Fruit fly (Drosophila melanogaster) whole organism, adult: ENCODE results near the gene CG31715.

Source experiments
- CG11617 ChIP-seq: fragments of 200-800 bp; sonication (Bioruptor generic); optimal IDR thresholded peaks from 2 replicates; lab custom pipeline; 2017; ENCODE audit warnings: mild to moderate bottlenecking, missing biosample characterization, missing genetic modification reagents, missing genetic modification characterization
- CG12768 ChIP-seq: fragments of 200-800 bp; sonication (Bioruptor generic); optimal IDR thresholded peaks from 2 replicates; lab custom pipeline; 2017; ENCODE audit warnings: missing biosample characterization, missing genetic modification characterization, mild to moderate bottlenecking, moderate library complexity, missing genetic modification reagents
- CG14711 ChIP-seq: fragments of 200-800 bp; sonication (Bioruptor generic); optimal IDR thresholded peaks from 2 replicates; lab custom pipeline; 2018; ENCODE audit warnings: missing biosample characterization, mild to moderate bottlenecking, missing genetic modification characterization, moderate library complexity
- CG1620 ChIP-seq: fragments of 200-800 bp; sonication (Bioruptor generic); optimal IDR thresholded peaks from 2 replicates; lab custom pipeline; 2016; ENCODE audit warnings: missing biosample characterization, missing genetic modification characterization
- CG33017 ChIP-seq: fragments of 200-800 bp; sonication (Bioruptor generic); optimal IDR thresholded peaks from 2 replicates; lab custom pipeline; 2018; ENCODE audit warnings: missing biosample characterization, mild to moderate bottlenecking, missing genetic modification characterization, moderate library complexity
- CG5204 ChIP-seq: fragments of 200-800 bp; sonication (Bioruptor generic); optimal IDR thresholded peaks from 2 replicates; lab custom pipeline; 2016; ENCODE audit warnings: missing biosample characterization, missing genetic modification characterization
- CG7045 ChIP-seq: fragments of 200-800 bp; sonication (Bioruptor generic); optimal IDR thresholded peaks from 2 replicates; lab custom pipeline; 2017; ENCODE audit warnings: missing biosample characterization, mild to moderate bottlenecking, missing genetic modification characterization
- CG7101 ChIP-seq: fragments of 200-800 bp; sonication (Bioruptor generic); optimal IDR thresholded peaks from 2 replicates; lab custom pipeline; 2018; ENCODE audit warnings: missing biosample characterization, mild to moderate bottlenecking, missing genetic modification characterization, moderate library complexity
- Clk ChIP-seq: fragments of 200-800 bp; sonication (Bioruptor generic); optimal IDR thresholded peaks from 2 replicates; lab custom pipeline; 2017; ENCODE audit warnings: missing biosample characterization, missing genetic modification characterization
- Crg-1 ChIP-seq: fragments of 200-800 bp; sonication (Bioruptor generic); optimal IDR thresholded peaks from 2 replicates; lab custom pipeline; 2016; ENCODE audit warnings: missing biosample characterization, missing genetic modification characterization
- Hr96 ChIP-seq: fragments of 200-800 bp; sonication (Bioruptor generic); optimal IDR thresholded peaks from 2 replicates; lab custom pipeline; 2016; ENCODE audit warnings: missing biosample characterization, missing genetic modification characterization
- Mnt ChIP-seq: fragments of 200-800 bp; sonication (Bioruptor generic); optimal IDR thresholded peaks from 2 replicates; lab custom pipeline; 2016; ENCODE audit warnings: missing biosample characterization, mild to moderate bottlenecking, missing genetic modification characterization
- bab1 ChIP-seq: fragments of 200-800 bp; sonication (Bioruptor generic); optimal IDR thresholded peaks from 3 replicates; lab custom pipeline; 2019; ENCODE audit warnings: missing biosample characterization, mild to moderate bottlenecking, missing genetic modification characterization, moderate library complexity
- cic ChIP-seq: fragments of 200-800 bp; sonication (Bioruptor generic); optimal IDR thresholded peaks from 2 replicates; lab custom pipeline; 2017; ENCODE audit warnings: missing biosample characterization, mild to moderate bottlenecking, missing genetic modification characterization, moderate library complexity
- cnc ChIP-seq, 2 experiments: fragments of >200 bp; optimal IDR thresholded peaks; 2 replicates each; lab custom pipeline; 2017
- kay ChIP-seq: fragments of 200-800 bp; sonication (Bioruptor generic); peaks from one replicate; lab custom pipeline; 2016; ENCODE audit warnings: missing biosample characterization, missing genetic modification characterization, borderline replicate concordance
- ovo ChIP-seq: fragments of 200-800 bp; sonication (Bioruptor generic); optimal IDR thresholded peaks from 2 replicates; lab custom pipeline; 2016; ENCODE audit warnings: missing biosample characterization, missing genetic modification characterization
- pad ChIP-seq: fragments of 200-800 bp; sonication (Bioruptor generic); optimal IDR thresholded peaks from 3 replicates; lab custom pipeline; 2017; ENCODE audit warnings: missing biosample characterization, missing genetic modification characterization, mild to moderate bottlenecking, moderate library complexity, missing genetic modification reagents
- tj ChIP-seq: fragments of 200-800 bp; sonication (Bioruptor generic); optimal IDR thresholded peaks from 3 replicates; lab custom pipeline; 2017; ENCODE audit warnings: missing biosample characterization, mild to moderate bottlenecking, missing genetic modification characterization, moderate library complexity
- toe ChIP-seq: fragments of 200-800 bp; sonication (Bioruptor generic); optimal IDR thresholded peaks from 2 replicates; lab custom pipeline; 2016; ENCODE audit warnings: missing biosample characterization, missing genetic modification characterization

CG31715 gene

DNA sequence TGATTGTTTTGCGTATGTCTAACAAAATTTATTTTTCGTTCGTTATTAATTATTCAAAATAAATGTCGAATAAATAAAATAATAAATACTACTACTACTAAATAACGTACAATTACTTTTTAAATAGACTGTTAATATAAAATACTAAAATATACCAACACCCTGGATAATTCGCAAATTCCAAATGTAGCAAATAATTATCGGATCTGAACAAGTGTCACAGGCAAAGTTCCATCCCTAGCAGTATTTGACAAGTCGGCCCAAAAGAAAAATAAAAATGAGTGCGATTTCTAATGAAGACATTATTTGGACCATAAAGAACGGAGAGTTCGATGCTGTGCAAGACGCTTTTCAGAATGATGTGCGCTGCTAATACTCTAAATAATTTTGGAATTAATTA, at the start of gene CG31715:
CG31715 (plus strand) TSS at position 212 of the 400 bp plus-strand sequence.
- TF ChIP-seq tj (GFP tag; lab: Kevin White, UChicago), result peak; percentile 11
- TF ChIP-seq CG5204 (GFP tag; lab: Kevin White, UChicago), result no peak
- TF ChIP-seq Hr96 (GFP tag; lab: Kevin White, UChicago), result no peak
- TF ChIP-seq Clk (GFP tag; lab: Kevin White, UChicago), result no peak
- no peak for TF ChIP-seq CG12768 (GFP tag; lab: Kevin White, UChicago)
- no peak for TF ChIP-seq cnc (optimal IDR thresholded peaks at IDR 0.05; lab: Kevin White, UChicago)
- TF ChIP-seq cic (GFP tag; lab: Kevin White, UChicago), result no peak
- no peak for TF ChIP-seq CG7045 (GFP tag; lab: Kevin White, UChicago)
- TF ChIP-seq Crg-1 (GFP tag; lab: Kevin White, UChicago), result no peak
- TF ChIP-seq kay (GFP tag; lab: Kevin White, UChicago), result peak; percentile 66
- no peak for TF ChIP-seq toe (GFP tag; lab: Kevin White, UChicago)
- TF ChIP-seq pad (GFP tag; lab: Kevin White, UChicago), result no peak
- TF ChIP-seq bab1 (GFP tag; lab: Kevin White, UChicago), result peak; percentile 62
- TF ChIP-seq Mnt (GFP tag; lab: Kevin White, UChicago), result peak; percentile 5
- peak; percentile 11 for TF ChIP-seq CG11617 (GFP tag; lab: Kevin White, UChicago)
- TF ChIP-seq CG7101 (tag; lab: Kevin White, UChicago), result peak; percentile 40
- TF ChIP-seq ovo, result no peak
- TF ChIP-seq CG14711 (tag; lab: Kevin White, UChicago), result peak; percentile 20
- no peak for TF ChIP-seq CG1620 (GFP tag; lab: Kevin White, UChicago)
- peak; percentile 5 for TF ChIP-seq CG33017 (tag; lab: Kevin White, UChicago)

dm6 chr2L:10292066-10292560, 49.3 kb upstream of the CG31715 start, which contains the start of gene Ufd4:
Gene Ufd4, minus strand, starts transcription at chr2L:10292365.
- TF ChIP-seq CG5204 (GFP tag; lab: Kevin White, UChicago) (no peak), Clk (GFP tag; lab: Kevin White, UChicago) (no peak), CG1620 (GFP tag; lab: Kevin White, UChicago) (peak; percentile 14), pad (GFP tag; lab: Kevin White, UChicago) (no peak), CG33017 (tag; lab: Kevin White, UChicago) (peak; percentile 62), toe (GFP tag; lab: Kevin White, UChicago) (no peak), Mnt (GFP tag; lab: Kevin White, UChicago) (peak; percentile 56), kay (GFP tag; lab: Kevin White, UChicago) (no peak), CG11617 (GFP tag; lab: Kevin White, UChicago) (peak; percentile 53), cic (GFP tag; lab: Kevin White, UChicago) (peak; percentile 14), CG7101 (tag; lab: Kevin White, UChicago) (peak; percentile 55), CG7045 (GFP tag; lab: Kevin White, UChicago) (peak; percentile 61), ovo (no peak), bab1 (GFP tag; lab: Kevin White, UChicago) (peak; percentile 68), Crg-1 (GFP tag; lab: Kevin White, UChicago) (no peak), CG12768 (GFP tag; lab: Kevin White, UChicago) (peak; percentile 30), CG14711 (tag; lab: Kevin White, UChicago) (peak; percentile 58), tj (GFP tag; lab: Kevin White, UChicago) (peak; percentile 1), cnc (optimal IDR thresholded peaks at IDR 0.05; lab: Kevin White, UChicago) (no peak)

dm6 chr2L:10294798-10295669, 46.4 kb upstream of the CG31715 start, which contains the start of gene Hand:
Gene Hand, minus strand, starts transcription at chr2L:10295385.
- TF ChIP-seq kay (GFP tag; lab: Kevin White, UChicago) (peak; percentile 93), Hr96 (GFP tag; lab: Kevin White, UChicago) (no peak)

DNA sequence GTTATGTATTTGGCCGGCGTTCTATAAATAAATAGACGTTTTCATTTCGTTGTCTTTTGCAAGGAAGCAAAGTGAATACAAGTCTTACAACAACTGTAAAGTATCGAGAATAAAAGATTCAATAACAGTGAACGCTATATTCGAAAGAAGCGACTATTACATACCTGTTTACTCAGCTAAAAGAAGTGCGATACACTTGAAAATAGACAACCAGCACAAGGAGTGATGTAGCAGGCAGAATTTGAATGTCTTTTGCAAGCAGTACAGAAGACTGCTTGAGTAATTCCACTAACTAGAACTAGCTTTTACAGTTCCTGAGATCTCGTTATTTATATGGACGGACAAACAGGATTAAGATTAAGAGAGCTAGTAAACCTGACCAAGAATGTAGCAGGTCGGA, 43.1 kb upstream of the CG31715 start:
- no peak for TF ChIP-seq CG7045 (GFP tag; lab: Kevin White, UChicago)
- no peak for TF ChIP-seq cic (GFP tag; lab: Kevin White, UChicago)
- no peak for TF ChIP-seq toe (GFP tag; lab: Kevin White, UChicago)
- TF ChIP-seq kay (GFP tag; lab: Kevin White, UChicago), result peak; percentile 75
- peak; percentile 4 for TF ChIP-seq tj (GFP tag; lab: Kevin White, UChicago)

- TF ChIP-seq pad (GFP tag; lab: Kevin White, UChicago) (no peak), CG12768 (GFP tag; lab: Kevin White, UChicago) (no peak), tj (GFP tag; lab: Kevin White, UChicago) (peak; percentile 30), CG33017 (tag; lab: Kevin White, UChicago) (no peak), CG7045 (GFP tag; lab: Kevin White, UChicago) (no peak), CG7101 (tag; lab: Kevin White, UChicago) (no peak), bab1 (GFP tag; lab: Kevin White, UChicago) (no peak), kay (GFP tag; lab: Kevin White, UChicago) (peak; percentile 93)
These were observed 42.2 kb upstream of the CG31715 start for dm6 chr2L:10299077-10299809.
